Fruit fly (Drosophila melanogaster): ENCODE measurements around the gene Ide.

Gene Ide

dm6 chr3L:20375878-20376563 is at the start of gene Ide, which contains the start of gene RhoBTB:
Ide (minus strand) TSS chr3L:20375896.
RhoBTB (plus strand) TSS chr3L:20376242.
- no peak for TF ChIP-seq CG13204 (GFP tag; optimal IDR thresholded peaks at IDR 0.05)
- TF ChIP-seq rn (GFP tag; IDR thresholded peaks at IDR 0.05): peak; percentile 32; the same call in 1 of the 2 replicates
- TF ChIP-seq CG15710 (tag; optimal IDR thresholded peaks at IDR 0.05): peak; percentile 80
- peak; percentile 42; the same call in 1 of the 2 replicates for TF ChIP-seq Ets98B (GFP tag; IDR thresholded peaks at IDR 0.05)
- peak; percentile 68 for TF ChIP-seq CG9948 (tag; optimal IDR thresholded peaks at IDR 0.05)
- TF ChIP-seq CG17806 (tag; optimal IDR thresholded peaks at IDR 0.05): peak; percentile 67
- peak; percentile 66 for TF ChIP-seq CG8301 (tag; optimal IDR thresholded peaks at IDR 0.05)
- no peak for TF ChIP-seq Pif1A (GFP tag; optimal IDR thresholded peaks at IDR 0.05)
- no peak for TF ChIP-seq CG14655 (GFP tag; optimal IDR thresholded peaks at IDR 0.05)
- TF ChIP-seq Snoo (tag; optimal IDR thresholded peaks at IDR 0.05): peak; percentile 71
- TF ChIP-seq CG12605 (GFP tag; IDR thresholded peaks at IDR 0.05): 0 out of 2 replicates have a peak, but pooled peaks have one; percentile 22
- peak; percentile 83 for TF ChIP-seq CG10348 (GFP tag; IDR thresholded peaks at IDR 0.05)
- TF ChIP-seq EcR (GFP tag; optimal IDR thresholded peaks at IDR 0.05): no peak
- TF ChIP-seq CG4496 (GFP tag; IDR thresholded peaks at IDR 0.05): peak; percentile 74; the same call in 2 of the 3 replicates
- peak; percentile 14; the same call in 1 of the 3 replicates for TF ChIP-seq fd96Ca (GFP tag; IDR thresholded peaks at IDR 0.05)
- no peak for TF ChIP-seq D1 (tag; optimal IDR thresholded peaks at IDR 0.05)
- TF ChIP-seq CG8159 (tag; optimal IDR thresholded peaks at IDR 0.05): peak; percentile 75
- peak; percentile 65 for TF ChIP-seq CG34367 (tag; optimal IDR thresholded peaks at IDR 0.05)
- TF ChIP-seq Pif1B (GFP tag; optimal IDR thresholded peaks at IDR 0.05): no peak
- TF ChIP-seq gl (tag; optimal IDR thresholded peaks at IDR 0.05): no peak
- TF ChIP-seq CG32121 (GFP tag; IDR thresholded peaks at IDR 0.05): peak; percentile 58

- no peak for TF ChIP-seq D1 (tag; optimal IDR thresholded peaks at IDR 0.05)
- TF ChIP-seq CG12605 (GFP tag; IDR thresholded peaks at IDR 0.05): no peak
- no peak for TF ChIP-seq CG15710 (tag; optimal IDR thresholded peaks at IDR 0.05)
- no peak for TF ChIP-seq Pif1A (GFP tag; optimal IDR thresholded peaks at IDR 0.05)
- no peak for TF ChIP-seq CG32121 (GFP tag; IDR thresholded peaks at IDR 0.05)
- no peak for TF ChIP-seq rn (GFP tag; IDR thresholded peaks at IDR 0.05)
- TF ChIP-seq EcR (GFP tag; optimal IDR thresholded peaks at IDR 0.05): no peak
- no peak for TF ChIP-seq gl (tag; optimal IDR thresholded peaks at IDR 0.05)
- TF ChIP-seq Snoo (tag; optimal IDR thresholded peaks at IDR 0.05): no peak
- TF ChIP-seq CG13204 (GFP tag; optimal IDR thresholded peaks at IDR 0.05): no peak
- TF ChIP-seq CG14655 (GFP tag; optimal IDR thresholded peaks at IDR 0.05): no peak
- no peak for TF ChIP-seq fd96Ca (GFP tag; IDR thresholded peaks at IDR 0.05)
- no peak for TF ChIP-seq CG10348 (GFP tag; IDR thresholded peaks at IDR 0.05)
- no peak for TF ChIP-seq Ets98B (GFP tag; IDR thresholded peaks at IDR 0.05)
- TF ChIP-seq CG4496 (GFP tag; IDR thresholded peaks at IDR 0.05): no peak
Measured at dm6 chr3L:20413304-20413703, 37.6 kb upstream of the Ide start, which contains the start of gene zye. zye (plus strand) TSS chr3L:20413604.

- TF ChIP-seq CG14655 (GFP tag; optimal IDR thresholded peaks at IDR 0.05): no peak
- TF ChIP-seq CG34367 (tag; optimal IDR thresholded peaks at IDR 0.05): no peak
- no peak for TF ChIP-seq EcR (GFP tag; optimal IDR thresholded peaks at IDR 0.05)
Measured at dm6 chr3L:20410780-20411179, 35.1 kb upstream of the Ide start.

dm6 chr3L:20410345-20410744 is 34.6 kb upstream of the Ide start, which contains the start of gene CG13248:
CG13248 (minus strand) TSS chr3L:20410566.
- TF ChIP-seq gl (tag; optimal IDR thresholded peaks at IDR 0.05) (no peak), CG4496 (GFP tag; IDR thresholded peaks at IDR 0.05) (no peak), CG8159 (tag; optimal IDR thresholded peaks at IDR 0.05) (no peak), CG8301 (tag; optimal IDR thresholded peaks at IDR 0.05) (no peak), EcR (GFP tag; optimal IDR thresholded peaks at IDR 0.05) (no peak), CG13204 (GFP tag; optimal IDR thresholded peaks at IDR 0.05) (no peak), CG14655 (GFP tag; optimal IDR thresholded peaks at IDR 0.05) (no peak), CG15710 (tag; optimal IDR thresholded peaks at IDR 0.05) (no peak), rn (GFP tag; IDR thresholded peaks at IDR 0.05) (no peak), CG9948 (tag; optimal IDR thresholded peaks at IDR 0.05) (no peak), CG10348 (GFP tag; IDR thresholded peaks at IDR 0.05) (no peak), Pif1A (GFP tag; optimal IDR thresholded peaks at IDR 0.05) (no peak), CG12605 (GFP tag; IDR thresholded peaks at IDR 0.05) (no peak), Ets98B (GFP tag; IDR thresholded peaks at IDR 0.05) (no peak), CG34367 (tag; optimal IDR thresholded peaks at IDR 0.05) (no peak), fd96Ca (GFP tag; IDR thresholded peaks at IDR 0.05) (no peak), CG32121 (GFP tag; IDR thresholded peaks at IDR 0.05) (no peak), Snoo (tag; optimal IDR thresholded peaks at IDR 0.05) (no peak), Pif1B (GFP tag; optimal IDR thresholded peaks at IDR 0.05) (no peak), D1 (tag; optimal IDR thresholded peaks at IDR 0.05) (no peak)

dm6 chr3L:20405971-20406948 is 30.6 kb upstream of the Ide start:
- TF ChIP-seq CG4496 (GFP tag; IDR thresholded peaks at IDR 0.05) (0 out of 3 replicates have a peak, but pooled peaks have one; percentile 15), Pif1B (GFP tag; optimal IDR thresholded peaks at IDR 0.05) (no peak)

Data from whole organism, pupa.